Worm (Caenorhabditis elegans): ENCODE results near the gene F49E12.12.

DNA sequence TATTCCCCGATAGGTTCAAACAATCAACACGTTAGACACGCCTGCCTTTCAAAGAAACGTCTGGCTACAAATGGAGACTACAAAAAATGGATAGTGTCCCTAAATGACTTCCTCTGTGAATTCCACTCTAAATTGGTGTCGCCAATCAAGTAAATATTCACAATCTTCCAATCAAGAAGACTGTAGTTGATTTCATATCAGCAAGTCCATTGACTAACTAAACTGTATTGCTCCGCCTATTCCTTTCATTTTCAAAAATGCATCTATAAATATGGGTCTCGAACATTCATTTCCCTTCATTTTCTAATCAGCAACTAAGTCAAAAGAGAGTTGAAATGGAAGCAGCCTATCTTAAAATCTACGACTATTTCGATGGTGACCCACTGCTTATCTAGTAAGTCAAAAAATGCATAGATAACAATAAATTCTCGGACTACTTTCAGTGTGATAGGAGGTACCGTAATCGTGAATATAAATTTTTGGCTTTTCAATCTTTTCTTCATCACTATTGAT, 6.8 kb downstream of the F49E12.12 start, which contains the start of gene drd-1:
- TF ChIP-seq ama-1 (optimal IDR thresholded peaks at IDR 0.05) (no peak), pes-1 (GFP tag; IDR thresholded peaks at IDR 0.05) (no peak), flt-1 (GFP tag; IDR thresholded peaks at IDR 0.05) (no peak), aly-1 (tag; optimal IDR thresholded peaks at IDR 0.05) (no peak), F13C5.2 (tag; optimal IDR thresholded peaks at IDR 0.05) (no peak), ceh-13 (GFP tag; optimal IDR thresholded peaks at IDR 0.05) (no peak), tra-4 (tag; optimal IDR thresholded peaks at IDR 0.05) (no peak), sea-1 (GFP tag; conservative IDR thresholded peaks at IDR 0.05) (no peak), tbx-11 (GFP tag; IDR thresholded peaks at IDR 0.05) (no peak), hmg-4 (GFP tag; optimal IDR thresholded peaks at IDR 0.05) (no peak), scrt-1 (GFP tag; IDR thresholded peaks at IDR 0.05) (no peak), ets-7 (tag; optimal IDR thresholded peaks at IDR 0.05) (no peak), hmbx-1 (tag; optimal IDR thresholded peaks at IDR 0.05) (no peak), ceh-36 (tag; optimal IDR thresholded peaks at IDR 0.05) (no peak)

Measured in whole organism, early embryonic.